Fruit fly (Drosophila melanogaster): Measurements from ENCODE around the gene XNP.
A peak's percentile ranks its signal among the peaks of the same experiment; 100 is the strongest.

XNP gene

dm6 chr3R:25482463-25483173 is at the start of gene XNP, which contains the start of the genes CG42488 and CG5116 (continued):
- TF ChIP-seq prd (optimal IDR thresholded peaks at IDR 0.05) (no peak), prd (GFP tag; IDR thresholded peaks at IDR 0.05) (peak; percentile 62), Lhr (GFP tag; optimal IDR thresholded peaks at IDR 0.05) (no peak), onecut (GFP tag; IDR thresholded peaks at IDR 0.05) (no peak), CG4282 (GFP tag; optimal IDR thresholded peaks at IDR 0.05) (no peak), lab (GFP tag; optimal IDR thresholded peaks at IDR 0.05) (no peak), rib (GFP tag; IDR thresholded peaks at IDR 0.05) (peak; percentile 66; the same call in 1 of the 2 replicates)

DNA sequence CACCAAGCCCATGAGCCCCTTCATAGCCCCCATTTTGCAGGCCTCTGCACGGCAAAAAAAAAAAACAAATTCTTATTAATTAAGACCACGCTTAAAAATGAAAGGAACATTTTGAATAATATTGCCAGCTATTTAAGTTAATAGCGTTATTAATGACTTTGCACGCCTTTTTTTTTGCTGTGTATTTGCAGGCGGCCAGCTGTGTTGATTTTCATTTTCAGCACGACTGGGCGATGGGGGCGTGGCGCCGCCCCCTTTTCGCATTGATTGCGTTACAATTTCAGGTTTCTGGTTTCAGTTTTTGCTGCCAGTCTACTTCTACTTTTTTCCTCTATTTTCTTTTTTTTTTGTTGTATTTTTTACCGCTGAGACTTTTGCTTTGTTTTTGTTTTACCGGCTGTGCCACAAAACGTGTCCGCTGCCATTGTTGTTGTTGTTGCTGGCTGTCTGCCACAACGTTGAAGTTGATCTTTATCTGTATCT is 49.3 kb upstream of the XNP start:
- TF ChIP-seq Kr (GFP tag; optimal IDR thresholded peaks at IDR 0.05) = no peak
- peak; percentile 48; the same call in 1 of the 2 replicates for TF ChIP-seq Xrp1 (GFP tag; IDR thresholded peaks at IDR 0.05)
- TF ChIP-seq ab (GFP tag; optimal IDR thresholded peaks at IDR 0.05) = no peak
- TF ChIP-seq CG6689 (GFP tag; IDR thresholded peaks at IDR 0.05) = peak; percentile 39
- TF ChIP-seq CG13424 (tag; optimal IDR thresholded peaks at IDR 0.05) = no peak
- TF ChIP-seq Bdp1 (GFP tag; optimal IDR thresholded peaks at IDR 0.05) = no peak
- no peak for TF ChIP-seq jigr1 (GFP tag; IDR thresholded peaks at IDR 0.05)
- TF ChIP-seq Atf-2 (GFP tag; optimal IDR thresholded peaks at IDR 0.05) = no peak
- TF ChIP-seq Optix (GFP tag; IDR thresholded peaks at IDR 0.05) = 0 out of 3 replicates have a peak, but pooled peaks have one; percentile 11
- peak; percentile 73 for TF ChIP-seq ci (GFP tag; IDR thresholded peaks at IDR 0.05)
- TF ChIP-seq Blimp-1 (GFP tag; optimal IDR thresholded peaks at IDR 0.05) = peak; percentile 30
- 0 out of 2 replicates have a peak, but pooled peaks have one; percentile 11 for TF ChIP-seq gsb (GFP tag; IDR thresholded peaks at IDR 0.05)
- no peak for TF ChIP-seq NFAT (GFP tag; IDR thresholded peaks at IDR 0.05)
- no peak for TF ChIP-seq sens-2 (GFP tag; IDR thresholded peaks at IDR 0.05)
- no peak for TF ChIP-seq lilli (GFP tag; optimal IDR thresholded peaks at IDR 0.05)
- no peak for TF ChIP-seq Vsx1 (GFP tag; optimal IDR thresholded peaks at IDR 0.05)
- TF ChIP-seq Gug (GFP tag; IDR thresholded peaks at IDR 0.05) = peak; percentile 42; the same call in 3 of the 4 replicates
- TF ChIP-seq unpg (GFP tag; optimal IDR thresholded peaks at IDR 0.05) = peak; percentile 43
- TF ChIP-seq H2.0 (GFP tag; IDR thresholded peaks at IDR 0.05) = 0 out of 2 replicates have a peak, but pooled peaks have one; percentile 27
- TF ChIP-seq Hmx (GFP tag; optimal IDR thresholded peaks at IDR 0.05) = no peak
- no peak for TF ChIP-seq Oaz (GFP tag; IDR thresholded peaks at IDR 0.05)
- 0 out of 3 replicates have a peak, but pooled peaks have one; percentile 44 for TF ChIP-seq Mrtf (GFP tag; IDR thresholded peaks at IDR 0.05)
- TF ChIP-seq Jarid2 (GFP tag; optimal IDR thresholded peaks at IDR 0.05) = no peak
- TF ChIP-seq Xbp1 (GFP tag; optimal IDR thresholded peaks at IDR 0.05) = peak; percentile 37
- TF ChIP-seq CG2678 (tag; optimal IDR thresholded peaks at IDR 0.05) = peak; percentile 21
- peak; percentile 22 for TF ChIP-seq CG11723 (GFP tag; optimal IDR thresholded peaks at IDR 0.05)
- peak; percentile 47; the same call in 1 of the 2 replicates for TF ChIP-seq Rx (GFP tag; IDR thresholded peaks at IDR 0.05)
- TF ChIP-seq chm (GFP tag; IDR thresholded peaks at IDR 0.05) = no peak; the same call in 1 of the 2 replicates
- no peak for TF ChIP-seq zen2 (GFP tag; IDR thresholded peaks at IDR 0.05; ENCODE audit: partially characterized antibody)
- peak; percentile 52; the same call in 1 of the 3 replicates for TF ChIP-seq CG6175 (GFP tag; IDR thresholded peaks at IDR 0.05)
- TF ChIP-seq CG4730 (GFP tag; IDR thresholded peaks at IDR 0.05) = no peak
- TF ChIP-seq CG8290 (GFP tag; optimal IDR thresholded peaks at IDR 0.05) = no peak
- TF ChIP-seq CG8290 (tag; optimal IDR thresholded peaks at IDR 0.05) = peak in 1 of 2 experiments; percentile 1
- TF ChIP-seq seq (GFP tag; IDR thresholded peaks at IDR 0.05) = peak; percentile 44; the same call in 1 of the 2 replicates
- peak; percentile 70; the same call in 1 of the 2 replicates for TF ChIP-seq vvl (GFP tag; IDR thresholded peaks at IDR 0.05)
- peak; percentile 50 for TF ChIP-seq ind (GFP tag; optimal IDR thresholded peaks at IDR 0.05)
- TF ChIP-seq CG4424 (GFP tag; optimal IDR thresholded peaks at IDR 0.05) = peak; percentile 33
- no peak for TF ChIP-seq Lpt (GFP tag; optimal IDR thresholded peaks at IDR 0.05)
- TF ChIP-seq CG6683 (GFP tag; optimal IDR thresholded peaks at IDR 0.05) = no peak
- no peak for TF ChIP-seq CG6854 (GFP tag; optimal IDR thresholded peaks at IDR 0.05)
- peak; percentile 21 for TF ChIP-seq mam (GFP tag; optimal IDR thresholded peaks at IDR 0.05)
- peak; percentile 8 for TF ChIP-seq CG33213 (GFP tag; optimal IDR thresholded peaks at IDR 0.05)

Measured in whole organism, embryonic.